Fruit fly (Drosophila melanogaster): ENCODE results near the gene CG9154.
A peak's percentile ranks its signal among the peaks of the same experiment; 100 is the strongest.

Gene CG9154

DNA sequence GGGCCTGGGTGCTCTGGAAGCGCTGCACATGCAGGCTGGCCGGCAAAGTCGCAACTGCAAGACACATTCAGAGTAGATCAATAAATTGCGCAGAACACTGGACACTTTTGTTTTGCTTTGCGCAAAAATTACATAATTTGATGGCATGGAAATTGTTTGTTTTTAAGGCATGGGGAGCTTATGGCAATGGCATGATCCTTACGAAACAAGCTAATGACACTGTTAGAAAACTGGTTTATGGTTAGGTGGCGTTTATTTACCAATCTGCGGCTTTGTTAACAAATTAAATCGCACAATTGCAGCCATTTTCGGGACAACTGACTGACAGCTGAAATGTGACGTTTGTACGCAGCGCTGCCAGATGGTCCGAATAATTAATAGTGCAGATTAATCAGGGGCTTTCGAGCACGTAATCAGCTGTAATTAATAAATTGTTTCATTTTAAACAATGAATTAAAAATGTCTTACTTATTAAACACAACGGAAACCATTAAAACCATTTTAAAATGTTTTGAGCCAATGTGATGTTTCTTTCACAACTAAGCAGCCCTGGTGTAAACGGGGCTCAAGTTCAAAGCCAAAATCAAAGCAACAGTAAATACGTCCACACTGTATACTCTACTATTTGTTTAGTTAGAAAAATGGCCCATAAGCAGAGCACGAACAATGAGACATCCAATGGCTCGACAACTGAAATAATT is 8.0 kb downstream of the CG9154 start, which contains the start of the genes ND-51 and CG13994 (continued):
- peak; percentile 85 for TF ChIP-seq CG1603 (tag; optimal IDR thresholded peaks at IDR 0.05)
- peak; percentile 29; the same call in 1 of the 2 replicates for TF ChIP-seq wor (GFP tag; IDR thresholded peaks at IDR 0.05)
- TF ChIP-seq ERR (GFP tag; optimal IDR thresholded peaks at IDR 0.05), result peak; percentile 83
- peak; percentile 64; the same call in 2 of the 3 replicates for TF ChIP-seq Optix (GFP tag; IDR thresholded peaks at IDR 0.05)
- peak; percentile 65 for TF ChIP-seq NC2β (GFP tag; optimal IDR thresholded peaks at IDR 0.05)
- TF ChIP-seq CG3163 (GFP tag; optimal IDR thresholded peaks at IDR 0.05), result peak; percentile 68
- 0 out of 3 replicates have a peak, but pooled peaks have one; percentile 76 for TF ChIP-seq CG2199 (GFP tag; IDR thresholded peaks at IDR 0.05)
- TF ChIP-seq CG10209 (GFP tag; optimal IDR thresholded peaks at IDR 0.05), result peak; percentile 71
- peak; percentile 42; the same call in 1 of the 2 replicates for TF ChIP-seq ro (GFP tag; IDR thresholded peaks at IDR 0.05)
- TF ChIP-seq eve (GFP tag; optimal IDR thresholded peaks at IDR 0.05), result no peak
- peak; percentile 52 for TF ChIP-seq Atf3 (GFP tag; optimal IDR thresholded peaks at IDR 0.05)
- TF ChIP-seq CG9817 (tag; optimal IDR thresholded peaks at IDR 0.05), result peak; percentile 87
- peak; percentile 46 for TF ChIP-seq CG12071 (GFP tag; optimal IDR thresholded peaks at IDR 0.05)
- TF ChIP-seq z (GFP tag; IDR thresholded peaks at IDR 0.05), result no peak
- TF ChIP-seq CHES-1-like (GFP tag; optimal IDR thresholded peaks at IDR 0.05), result peak; percentile 79
- peak; percentile 97 for TF ChIP-seq CG30020 (tag; optimal IDR thresholded peaks at IDR 0.05)
- TF ChIP-seq jing (GFP tag; optimal IDR thresholded peaks at IDR 0.05), result no peak
- peak; percentile 52 for TF ChIP-seq HmgD (GFP tag; optimal IDR thresholded peaks at IDR 0.05)
- peak; percentile 94 for TF ChIP-seq D19A (tag; optimal IDR thresholded peaks at IDR 0.05)
- TF ChIP-seq p53 (GFP tag; optimal IDR thresholded peaks at IDR 0.05), result peak; percentile 72
- TF ChIP-seq lmd (GFP tag; IDR thresholded peaks at IDR 0.05), result peak; percentile 80
- TF ChIP-seq jumu (GFP tag; optimal IDR thresholded peaks at IDR 0.05), result peak; percentile 86
- peak; percentile 84 for TF ChIP-seq CG7839 (tag; optimal IDR thresholded peaks at IDR 0.05)
- TF ChIP-seq Dbx (GFP tag; IDR thresholded peaks at IDR 0.05), result peak; percentile 87
- peak; percentile 82 for TF ChIP-seq Hmr (GFP tag; optimal IDR thresholded peaks at IDR 0.05)
- peak; percentile 71 for TF ChIP-seq CG18476 (GFP tag; optimal IDR thresholded peaks at IDR 0.05)
- TF ChIP-seq Pdp1 (GFP tag; optimal IDR thresholded peaks at IDR 0.05), result peak; percentile 90 to 94
- TF ChIP-seq hbn (GFP tag; IDR thresholded peaks at IDR 0.05; ENCODE audit: partially characterized antibody), result no peak
- peak; percentile 83 for TF ChIP-seq Fer3 (tag; optimal IDR thresholded peaks at IDR 0.05)
- peak; percentile 88 for TF ChIP-seq tx (GFP tag; optimal IDR thresholded peaks at IDR 0.05)
- TF ChIP-seq CG10366 (GFP tag; IDR thresholded peaks at IDR 0.05), result peak; percentile 77
- no peak for TF ChIP-seq lbe (GFP tag; optimal IDR thresholded peaks at IDR 0.05)
- peak; percentile 94 for TF ChIP-seq Elba2 (GFP tag; optimal IDR thresholded peaks at IDR 0.05)
- TF ChIP-seq fd102C (GFP tag; optimal IDR thresholded peaks at IDR 0.05), result no peak
- no peak for TF ChIP-seq h (optimal IDR thresholded peaks at IDR 0.05)
- TF ChIP-seq CG17328 (GFP tag; IDR thresholded peaks at IDR 0.05), result peak; percentile 79
- TF ChIP-seq sens-2 (GFP tag; IDR thresholded peaks at IDR 0.05), result peak; percentile 65
- TF ChIP-seq E2f1 (GFP tag; IDR thresholded peaks at IDR 0.05), result peak; percentile 75
- TF ChIP-seq sd (tag; optimal IDR thresholded peaks at IDR 0.05), result no peak
- peak; percentile 89 for TF ChIP-seq Bteb2 (GFP tag; optimal IDR thresholded peaks at IDR 0.05)
- TF ChIP-seq H15 (GFP tag; IDR thresholded peaks at IDR 0.05), result peak; percentile 84; the same call in 2 of the 3 replicates
- TF ChIP-seq CG4820 (GFP tag; optimal IDR thresholded peaks at IDR 0.05), result peak; percentile 82
- TF ChIP-seq CG6683 (GFP tag; optimal IDR thresholded peaks at IDR 0.05), result peak; percentile 44
- peak; percentile 82; the same call in 2 of the 3 replicates for TF ChIP-seq CG17361 (GFP tag; IDR thresholded peaks at IDR 0.05)
- peak; percentile 66 for TF ChIP-seq CG11247 (GFP tag; IDR thresholded peaks at IDR 0.05)
- peak; percentile 85 for TF ChIP-seq gem (tag; optimal IDR thresholded peaks at IDR 0.05)
- TF ChIP-seq pb (GFP tag; optimal IDR thresholded peaks at IDR 0.05), result peak; percentile 73
- TF ChIP-seq CG15073 (GFP tag; optimal IDR thresholded peaks at IDR 0.05), result no peak
- peak; percentile 52 for TF ChIP-seq pfk (GFP tag; optimal IDR thresholded peaks at IDR 0.05)
- TF ChIP-seq BEAF-32 (GFP tag; optimal IDR thresholded peaks at IDR 0.05), result peak; percentile 58
